Fruit fly (Drosophila melanogaster): ENCODE data around the gene AdamTS-B.
A peak's percentile ranks its signal among the peaks of the same experiment; 100 is the strongest.

The AdamTS-B gene

dm6 chrX:5696436-5697022, 1.8 kb upstream of the AdamTS-B start (continued):
- TF ChIP-seq lola (GFP tag; optimal IDR thresholded peaks at IDR 0.05), result peak in 2 of 3 experiments; percentile 3 to 92
- peak; percentile 84 for TF ChIP-seq CG15011 (GFP tag; optimal IDR thresholded peaks at IDR 0.05)
- TF ChIP-seq Blimp-1 (GFP tag; optimal IDR thresholded peaks at IDR 0.05), result peak; percentile 92
- peak; percentile 93 for TF ChIP-seq CG9817 (tag; optimal IDR thresholded peaks at IDR 0.05)
- TF ChIP-seq CG10267 (tag; optimal IDR thresholded peaks at IDR 0.05), result peak; percentile 90
- peak; percentile 90 for TF ChIP-seq CG32532 (GFP tag; IDR thresholded peaks at IDR 0.05)
- peak; percentile 92 for TF ChIP-seq nerfin-1 (tag; optimal IDR thresholded peaks at IDR 0.05)
- TF ChIP-seq CTCF (GFP tag; optimal IDR thresholded peaks at IDR 0.05), result peak; percentile 56
- peak; percentile 88 for TF ChIP-seq Adf1 (GFP tag; IDR thresholded peaks at IDR 0.05)
- peak; percentile 93 for TF ChIP-seq CG11504 (tag; optimal IDR thresholded peaks at IDR 0.05)
- no peak for TF ChIP-seq h (optimal IDR thresholded peaks at IDR 0.05)
- peak; percentile 97 for TF ChIP-seq HLH3B (GFP tag; IDR thresholded peaks at IDR 0.05)
- peak; percentile 99 for TF ChIP-seq grn (GFP tag; optimal IDR thresholded peaks at IDR 0.05)
- no peak for TF ChIP-seq hb (GFP tag; IDR thresholded peaks at IDR 0.05; ENCODE audit: partially characterized antibody)
- peak; percentile 74 for TF ChIP-seq CG8359 (GFP tag; optimal IDR thresholded peaks at IDR 0.05; ENCODE audit: borderline replicate concordance)
- peak; percentile 89 for TF ChIP-seq Asciz (GFP tag; optimal IDR thresholded peaks at IDR 0.05)
- peak; percentile 97 for TF ChIP-seq CG30431 (GFP tag; optimal IDR thresholded peaks at IDR 0.05)
- no peak for TF ChIP-seq CG16813 (GFP tag; IDR thresholded peaks at IDR 0.05; ENCODE audit: partially characterized antibody)
- TF ChIP-seq Lhr (GFP tag; optimal IDR thresholded peaks at IDR 0.05), result peak; percentile 87
- TF ChIP-seq MTF-1 (GFP tag; optimal IDR thresholded peaks at IDR 0.05; ENCODE audit: borderline replicate concordance), result peak; percentile 87
- peak; percentile 98 for TF ChIP-seq ara (GFP tag; IDR thresholded peaks at IDR 0.05)
- peak; percentile 97 for TF ChIP-seq Chrac-16 (GFP tag; optimal IDR thresholded peaks at IDR 0.05)
- no peak for TF ChIP-seq Tbp (GFP tag; optimal IDR thresholded peaks at IDR 0.05)
- peak; percentile 79 for TF ChIP-seq wdn (GFP tag; IDR thresholded peaks at IDR 0.05)
- TF ChIP-seq usp (GFP tag; optimal IDR thresholded peaks at IDR 0.05), result no peak
- peak; percentile 98 for TF ChIP-seq CG33213 (GFP tag; optimal IDR thresholded peaks at IDR 0.05)
- peak; percentile 95 for TF ChIP-seq Sox102F (GFP tag; optimal IDR thresholded peaks at IDR 0.05)
- peak; percentile 95 for TF ChIP-seq crc (GFP tag; optimal IDR thresholded peaks at IDR 0.05)
- TF ChIP-seq CG12769 (tag; optimal IDR thresholded peaks at IDR 0.05), result peak; percentile 91
- TF ChIP-seq Ets97D (GFP tag; optimal IDR thresholded peaks at IDR 0.05), result peak; percentile 85
- peak; percentile 87 for TF ChIP-seq CG6683 (GFP tag; optimal IDR thresholded peaks at IDR 0.05)
- peak; percentile 96 for TF ChIP-seq pb (GFP tag; optimal IDR thresholded peaks at IDR 0.05)
- TF ChIP-seq tap (tag; optimal IDR thresholded peaks at IDR 0.05), result peak; percentile 58
- TF ChIP-seq Max (GFP tag; optimal IDR thresholded peaks at IDR 0.05), result peak; percentile 91
- TF ChIP-seq CG17568 (GFP tag; optimal IDR thresholded peaks at IDR 0.05), result peak; percentile 89
- TF ChIP-seq CG17328 (GFP tag; IDR thresholded peaks at IDR 0.05), result peak; percentile 98
- peak; percentile 94 for TF ChIP-seq CG14050 (GFP tag; IDR thresholded peaks at IDR 0.05)
- TF ChIP-seq CG14014 (GFP tag; IDR thresholded peaks at IDR 0.05), result peak; percentile 94
- peak; percentile 94 for TF ChIP-seq CG31441 (GFP tag; IDR thresholded peaks at IDR 0.05)
- peak; percentile 93 for TF ChIP-seq CG12219 (GFP tag; optimal IDR thresholded peaks at IDR 0.05)
- TF ChIP-seq peb (GFP tag; IDR thresholded peaks at IDR 0.05), result peak; percentile 92
- TF ChIP-seq Xrp1 (GFP tag; IDR thresholded peaks at IDR 0.05), result peak; percentile 98
- peak; percentile 96 for TF ChIP-seq CG3726 (GFP tag; IDR thresholded peaks at IDR 0.05)
- TF ChIP-seq CG9437 (GFP tag; optimal IDR thresholded peaks at IDR 0.05), result peak; percentile 91
- TF ChIP-seq CG1529 (GFP tag; optimal IDR thresholded peaks at IDR 0.05), result peak; percentile 93
- peak; percentile 98 for TF ChIP-seq CG8290 (GFP tag; optimal IDR thresholded peaks at IDR 0.05)
- peak; percentile 93 to 94 for TF ChIP-seq CG8290 (tag; optimal IDR thresholded peaks at IDR 0.05)
- peak; percentile 96 for TF ChIP-seq CG17361 (GFP tag; IDR thresholded peaks at IDR 0.05)
- no peak for TF ChIP-seq bbx (GFP tag; IDR thresholded peaks at IDR 0.05; ENCODE audit: partially characterized antibody)
- peak; percentile 100 for TF ChIP-seq sens (GFP tag)
- TF ChIP-seq gce (GFP tag; IDR thresholded peaks at IDR 0.05), result peak; percentile 94
